Worm (Caenorhabditis elegans) whole organism, dauer: ENCODE results near the gene kars-1.
"Not testable (repeated sequence)": the region's sequence is repeated elsewhere in the genome, so short reads cannot be mapped to it uniquely, and the experiment has no call there.

Experiments used
- unc-62 ChIP-seq: sonication (generic microtip); optimal IDR thresholded peaks from 2 replicates; lab custom pipeline; 2017; ENCODE audit warnings: missing biosample characterization, missing genetic modification reagents, missing genetic modification characterization

kars-1 gene

ce11 chrII:7095970-7096369, 23.8 kb upstream of the kars-1 start:
- no peak for TF ChIP-seq unc-62 (GFP tag; lab: Kevin White, UChicago)

DNA sequence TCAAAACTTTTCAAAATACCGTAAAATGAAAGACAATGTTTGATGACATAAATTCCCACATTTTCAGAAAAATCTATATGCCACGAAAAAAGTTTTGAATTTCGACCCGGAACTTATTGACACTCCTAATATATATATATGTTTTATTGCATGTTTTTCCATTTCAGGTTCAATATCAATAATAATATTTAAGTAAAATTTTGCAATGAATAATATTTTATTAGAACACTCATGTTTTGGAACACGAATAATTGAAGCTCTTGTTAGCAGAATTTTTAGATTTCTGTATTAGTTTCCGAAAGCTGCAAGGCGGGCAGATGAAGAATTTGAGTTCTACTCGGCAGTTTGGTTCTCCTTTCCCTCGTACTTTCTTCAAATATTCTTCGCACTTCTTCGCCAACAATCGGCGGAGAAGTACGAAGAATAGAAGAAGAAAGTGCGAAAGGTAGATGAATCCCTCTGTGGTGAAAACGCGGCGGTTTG, 21.2 kb upstream of the kars-1 start, which contains the start of gene T02G5.3:
TSS of gene T02G5.3 (plus strand) at position 51 of the 483 bp plus-strand sequence.
- no peak for TF ChIP-seq unc-62 (GFP tag; lab: Kevin White, UChicago)

DNA sequence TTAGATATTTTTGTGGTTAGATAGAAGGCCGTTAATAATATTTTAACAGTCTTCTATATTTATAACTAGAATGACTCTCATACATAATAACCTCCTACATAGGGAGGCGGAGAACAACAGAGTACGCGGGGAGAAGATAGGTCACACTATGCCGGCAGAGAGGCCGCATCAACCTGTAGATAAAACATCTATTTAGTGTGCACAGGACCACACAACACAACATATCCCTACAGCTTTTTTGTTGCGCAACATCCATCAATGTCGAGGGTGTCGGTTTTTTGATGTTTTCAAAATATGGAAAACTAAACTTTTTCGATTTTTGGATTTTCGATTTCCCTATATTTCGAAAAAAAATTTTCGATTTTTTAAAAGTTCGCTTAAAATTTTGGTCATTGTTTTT, 18.6 kb upstream of the kars-1 start:
- no peak for TF ChIP-seq unc-62 (GFP tag; lab: Kevin White, UChicago)

ce11 chrII:7090085-7090484, 17.9 kb upstream of the kars-1 start:
- no peak for TF ChIP-seq unc-62 (GFP tag; lab: Kevin White, UChicago)

DNA sequence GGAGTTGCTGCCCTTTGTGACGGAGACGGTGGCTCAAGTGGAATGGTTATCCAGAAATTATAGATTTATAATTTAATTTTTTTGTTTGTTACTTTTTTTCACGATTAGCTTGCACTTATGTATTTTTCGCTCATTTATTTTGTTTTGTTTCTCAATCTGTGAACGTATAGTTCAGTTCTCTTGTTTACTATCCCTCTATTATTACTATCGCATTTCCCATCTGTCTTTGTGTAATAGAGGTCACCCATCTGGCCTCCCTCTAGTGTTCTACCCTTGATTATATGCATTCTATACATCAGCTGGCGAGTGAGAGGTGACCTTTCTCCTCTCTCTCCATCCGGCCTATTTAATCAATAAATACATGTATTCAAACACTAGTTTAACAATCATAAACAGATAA, 11.8 kb upstream of the kars-1 start, which contains the start of the genes T02G5.14 and T02G5.15:
TSS of gene T02G5.14 (plus strand) at position 301 of the 400 bp plus-strand sequence.
TSS of gene T02G5.15 (plus strand) at position 301 of the 400 bp plus-strand sequence.
- not testable (repeated sequence) for TF ChIP-seq unc-62 (GFP tag; lab: Kevin White, UChicago)

ce11 chrII:7075564-7076228, 3.5 kb upstream of the kars-1 start, which contains the start of gene T02G5.7:
Gene T02G5.7, plus strand, starts transcription at chrII:7075614.
- no peak for TF ChIP-seq unc-62 (GFP tag; lab: Kevin White, UChicago)

ce11 chrII:7073537-7073913, 1.3 kb upstream of the kars-1 start, which contains the start of gene kat-1:
Gene kat-1, plus strand, starts transcription at chrII:7073814.
- no peak for TF ChIP-seq unc-62 (GFP tag; lab: Kevin White, UChicago)

- no peak for TF ChIP-seq unc-62 (GFP tag; lab: Kevin White, UChicago)
Measured at ce11 chrII:7072590-7073536, 648 bp upstream of the kars-1 start.

DNA sequence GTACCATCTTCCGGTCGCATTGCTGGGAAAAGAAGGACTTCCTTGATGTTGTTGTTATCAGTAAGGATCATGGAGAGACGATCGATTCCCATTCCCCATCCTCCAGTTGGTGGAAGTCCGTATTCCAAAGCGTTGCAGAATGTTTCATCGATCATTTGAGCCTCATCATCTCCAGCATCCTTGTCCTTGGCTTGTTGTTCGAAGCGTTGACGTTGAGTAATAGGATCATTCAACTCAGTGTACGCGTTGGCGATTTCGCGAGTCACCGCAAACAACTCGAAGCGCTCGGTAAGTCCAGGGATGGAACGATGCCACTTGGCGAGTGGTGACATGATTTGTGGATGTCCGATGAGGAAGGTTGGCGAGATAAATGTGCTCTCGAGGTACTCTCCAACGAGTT, 1.8 kb downstream of the kars-1 start:
- no peak for TF ChIP-seq unc-62 (GFP tag; lab: Kevin White, UChicago)

DNA sequence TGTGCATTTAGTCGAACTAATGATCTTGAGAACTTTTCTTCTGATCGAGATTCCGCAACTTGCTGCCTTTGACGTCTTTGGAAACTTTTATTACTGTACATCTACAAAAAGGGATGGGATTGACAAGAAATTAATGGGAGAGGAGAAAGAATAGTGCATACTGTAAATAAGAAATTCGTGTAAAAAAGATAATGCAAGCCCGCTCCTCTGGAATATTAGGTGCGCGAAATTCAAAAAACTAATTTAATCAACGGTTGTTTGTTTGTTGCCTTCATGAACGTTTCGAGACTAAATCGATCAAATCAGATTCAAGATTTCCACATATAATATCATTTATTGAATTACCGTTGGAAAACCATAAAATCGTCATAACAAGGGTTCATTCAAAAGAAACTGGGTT, 2.3 kb downstream of the kars-1 start, which contains the start of gene him-14:
TSS of gene him-14 (minus strand) at position 101 of the 400 bp plus-strand sequence.
- no peak for TF ChIP-seq unc-62 (GFP tag; lab: Kevin White, UChicago)

DNA sequence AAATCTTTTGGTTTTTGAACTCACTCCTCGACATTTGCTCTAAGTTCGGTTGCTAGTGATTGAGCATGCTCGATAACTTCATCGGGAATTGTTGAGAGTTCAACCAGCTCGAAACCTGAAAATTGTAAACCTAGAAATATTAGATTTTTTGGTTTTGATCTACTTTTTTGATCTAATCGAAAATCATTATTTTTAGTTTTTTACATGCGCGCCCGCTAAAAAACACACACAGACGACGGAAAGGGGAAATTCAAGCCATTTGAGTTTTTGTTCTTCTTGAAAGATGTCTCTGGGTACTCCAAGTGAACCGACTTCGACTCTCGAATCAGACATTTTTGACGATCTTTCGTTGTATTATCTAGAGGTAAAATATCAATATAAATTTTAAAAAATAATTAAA, 6.8 kb downstream of the kars-1 start, which contains the start of gene nos-2:
TSS of gene nos-2 (plus strand) at position 228 of the 400 bp plus-strand sequence.
- no peak for TF ChIP-seq unc-62 (GFP tag; lab: Kevin White, UChicago)

DNA sequence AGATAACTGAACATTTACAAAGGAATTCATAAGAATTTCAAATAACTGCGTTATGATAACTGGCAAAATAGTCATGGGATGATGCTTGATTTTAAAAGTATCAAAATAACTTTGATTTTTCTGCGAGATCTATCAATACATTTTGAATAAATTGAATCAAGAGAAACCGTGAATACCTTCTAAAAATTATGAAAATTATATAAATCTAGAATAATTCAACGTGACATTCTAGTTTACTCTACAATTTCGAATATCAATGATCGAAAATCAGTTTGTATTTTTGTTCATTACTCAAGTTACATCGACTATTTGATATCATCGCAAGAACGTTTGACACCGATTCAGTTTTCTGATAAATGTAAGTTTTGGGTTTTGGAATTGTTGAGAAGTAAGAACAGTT, 10.5 kb downstream of the kars-1 start, which contains the start of gene acs-6:
TSS of gene acs-6 (plus strand) at position 301 of the 400 bp plus-strand sequence.
- no peak for TF ChIP-seq unc-62 (GFP tag; lab: Kevin White, UChicago)

DNA sequence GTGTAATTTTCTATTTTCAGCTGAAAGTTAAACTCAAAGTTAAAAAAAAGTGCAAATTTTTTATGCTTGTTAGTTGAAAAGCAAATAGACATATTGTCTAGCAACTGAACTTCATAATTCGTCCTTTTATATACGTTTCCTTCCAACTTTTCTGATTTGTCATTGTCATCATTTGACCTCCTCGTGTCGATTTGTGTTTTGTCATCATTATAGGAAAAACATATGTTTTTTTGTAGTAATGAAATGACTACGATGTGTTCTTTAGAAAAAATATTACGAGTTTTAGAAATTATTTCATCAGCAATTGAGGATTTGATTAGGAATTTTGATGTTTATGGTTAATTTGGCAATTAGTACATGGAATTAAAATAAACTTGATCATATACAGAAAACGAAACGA, 11.4 kb downstream of the kars-1 start:
- TF ChIP-seq unc-62 (GFP tag; lab: Kevin White, UChicago): no peak

DNA sequence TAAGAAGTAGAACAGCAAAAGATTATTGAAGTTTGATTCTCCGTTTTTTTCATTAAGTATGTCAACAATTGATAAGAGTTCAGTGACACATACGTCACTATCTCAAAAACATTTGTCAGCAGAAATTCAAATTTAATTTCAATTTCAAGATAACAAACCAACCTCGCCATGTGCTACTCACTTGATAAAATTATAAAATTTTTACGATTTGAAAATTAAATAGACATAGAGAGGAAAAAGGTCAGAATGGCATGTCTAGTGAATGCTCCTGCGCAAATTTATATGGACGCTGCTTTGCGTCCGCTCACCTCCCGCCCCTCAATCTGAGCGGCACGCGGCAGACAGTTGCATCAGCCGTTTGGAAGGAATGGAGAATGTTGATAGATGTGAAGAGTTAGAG, 12.0 kb downstream of the kars-1 start:
- no peak for TF ChIP-seq unc-62 (GFP tag; lab: Kevin White, UChicago)

ce11 chrII:7059274-7059757, 12.9 kb downstream of the kars-1 start:
- no peak for TF ChIP-seq unc-62 (GFP tag; lab: Kevin White, UChicago)
